Fruit fly (Drosophila melanogaster): Measurements from ENCODE around the gene CG10337.

DNA sequence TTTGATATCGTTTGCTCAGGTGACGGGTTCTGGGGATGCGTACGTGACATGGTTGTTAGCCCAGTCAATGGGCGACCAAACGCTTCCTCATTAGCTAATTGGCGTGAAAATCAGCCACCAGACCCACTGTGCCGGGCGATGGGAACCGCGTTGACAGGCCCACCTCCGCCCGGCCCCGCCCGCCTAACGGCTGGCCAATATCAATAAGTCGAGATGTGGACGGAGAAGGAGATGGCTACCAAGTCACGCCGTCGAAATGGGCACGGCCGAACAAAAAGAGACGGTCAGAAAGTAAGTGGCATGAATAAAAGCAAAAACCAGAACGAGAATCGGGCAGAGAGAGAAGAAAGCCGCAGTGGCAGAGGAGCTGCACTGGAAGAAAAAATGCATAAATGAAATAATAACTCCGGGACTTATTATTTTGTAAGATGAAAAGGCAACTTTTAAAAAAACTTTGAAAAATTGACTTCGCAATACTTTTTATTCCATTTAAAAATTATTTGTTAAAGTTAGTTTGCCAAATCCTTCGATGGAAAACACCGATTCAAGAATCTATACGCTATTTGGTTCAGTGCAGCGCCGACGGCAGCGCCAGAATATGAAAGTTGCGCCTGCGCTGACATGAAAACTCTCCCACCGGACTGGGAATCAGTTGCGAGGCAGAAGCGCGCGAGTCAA is 8.8 kb downstream of the CG10337 start, which contains the start of gene CG13082:
- peak; percentile 49 for TF ChIP-seq CG32121 (GFP tag; IDR thresholded peaks at IDR 0.05)
- TF ChIP-seq CG34367 (tag; optimal IDR thresholded peaks at IDR 0.05) = peak; percentile 56
- TF ChIP-seq rn (GFP tag; IDR thresholded peaks at IDR 0.05) = no peak
- TF ChIP-seq CG12605 (GFP tag; IDR thresholded peaks at IDR 0.05) = peak; percentile 75
- no peak for TF ChIP-seq gl (tag; optimal IDR thresholded peaks at IDR 0.05)
- TF ChIP-seq CG10348 (GFP tag; IDR thresholded peaks at IDR 0.05) = no peak
- peak; percentile 85 for TF ChIP-seq Pif1A (GFP tag; optimal IDR thresholded peaks at IDR 0.05)
- peak; percentile 97 for TF ChIP-seq CG14655 (GFP tag; optimal IDR thresholded peaks at IDR 0.05)
- TF ChIP-seq EcR (GFP tag; optimal IDR thresholded peaks at IDR 0.05) = peak; percentile 11
- TF ChIP-seq Pif1B (GFP tag; optimal IDR thresholded peaks at IDR 0.05) = peak; percentile 89

All from whole organism, pupa.